Worm (Caenorhabditis elegans) whole organism, L4 larva: ENCODE data around the gene F45H10.2.

Experiments
- F26F4.8 ChIP-seq: fragments of 200-800 bp; sonication (Bioruptor generic); conservative IDR thresholded peaks from 2 replicates; pipeline ENCODE4 v1.3.6; 2022; ENCODE audit warnings: missing genetic modification characterization, missing compliant biosample characterization
- F44E2.7 ChIP-seq: fragments of 200-800 bp; sonication (Bioruptor generic); IDR thresholded peaks from 2 replicates; pipeline ENCODE4 v2.1.2; 2022; ENCODE audit warnings: missing genetic modification characterization, missing compliant biosample characterization
- F49E8.2 ChIP-seq: sonication (generic microtip); optimal IDR thresholded peaks from 2 replicates; lab custom pipeline; 2016; ENCODE audit warnings: missing compliant biosample characterization, mild to moderate bottlenecking, missing genetic modification characterization, borderline replicate concordance
- T20F7.1 ChIP-seq: fragments of 200-800 bp; sonication (Bioruptor generic); optimal IDR thresholded peaks from 2 replicates; lab custom pipeline; 2018; ENCODE audit warnings: mild to moderate bottlenecking, missing genetic modification characterization, missing compliant biosample characterization
- T26A8.4 ChIP-seq: fragments of 200-800 bp; sonication (Bioruptor generic); IDR thresholded peaks from 2 replicates; pipeline ENCODE4 v1.3.6; 2022; ENCODE audit warnings: missing genetic modification characterization, missing compliant biosample characterization
- Y48G9A.11 ChIP-seq: fragments of 200-800 bp; sonication (Bioruptor generic); IDR thresholded peaks from 2 replicates; pipeline ENCODE4 v1.3.6; 2022; ENCODE audit warnings: missing genetic modification reagents, missing genetic modification characterization, missing compliant biosample characterization
- Y5F2A.4 ChIP-seq: fragments of 200-800 bp; sonication (Bioruptor generic); optimal IDR thresholded peaks from 2 replicates; lab custom pipeline; 2018; ENCODE audit warnings: mild to moderate bottlenecking, missing genetic modification characterization, missing compliant biosample characterization
- ZK546.5 ChIP-seq, 2 experiments: sonication (generic microtip); optimal IDR thresholded peaks; 2 replicates each; lab custom pipeline; 2017; ENCODE audit warnings: missing biosample characterization in 2 of 2, missing genetic modification characterization in 2 of 2
- aha-1 ChIP-seq: fragments of 150-350 bp; peaks from one replicate; lab custom pipeline; 2014; ENCODE audit warnings: missing biosample characterization, missing genetic modification characterization
- ceh-28 ChIP-seq: fragments of 150-350 bp; optimal IDR thresholded peaks from 2 replicates; lab custom pipeline; 2014; ENCODE audit warnings: missing biosample characterization, missing genetic modification reagents, missing genetic modification characterization
- ceh-44 ChIP-seq: fragments of 200-800 bp; sonication (Bioruptor generic); IDR thresholded peaks from 2 replicates; pipeline ENCODE4 v1.3.6; 2022; ENCODE audit warnings: missing genetic modification reagents, missing genetic modification characterization, missing compliant biosample characterization
- ceh-82 ChIP-seq: sonication (generic microtip); optimal IDR thresholded peaks from 2 replicates; lab custom pipeline; 2017; ENCODE audit warnings: missing biosample characterization, missing genetic modification characterization
- cey-2 ChIP-seq: sonication (generic microtip); optimal IDR thresholded peaks from 3 replicates; lab custom pipeline; 2017; ENCODE audit warnings: missing genetic modification characterization, mild to moderate bottlenecking, missing compliant biosample characterization, antibody characterized with exemption, borderline replicate concordance; ENCODE audit not compliant: insufficient read depth
- daf-16 ChIP-seq, 3 experiments: sonication (generic microtip); optimal IDR thresholded peaks; 2 replicates each; lab custom pipeline; 2016 to 2017; ENCODE audit warnings: missing genetic modification characterization in 3 of 3, missing genetic modification reagents in 3 of 3, mild to moderate bottlenecking in 2 of 3, missing compliant biosample characterization in 2 of 3, missing biosample characterization in 1 of 3, moderate library complexity in 1 of 3
- daf-19 ChIP-seq: fragments of 200-800 bp; sonication (Bioruptor generic); conservative IDR thresholded peaks from 2 replicates; pipeline ENCODE4 v1.3.6; 2022; ENCODE audit warnings: missing genetic modification characterization, missing compliant biosample characterization
- dmd-8 ChIP-seq: fragments of 200-800 bp; sonication (Bioruptor generic); IDR thresholded peaks from 2 replicates; pipeline ENCODE4 v1.3.6; 2022; ENCODE audit warnings: missing genetic modification characterization, missing compliant biosample characterization
- dpl-1 ChIP-seq: fragments of 150-350 bp; optimal IDR thresholded peaks from 2 replicates; lab custom pipeline; 2014; ENCODE audit warnings: missing biosample characterization, missing genetic modification reagents, missing genetic modification characterization
- egl-27 ChIP-seq: sonication (generic microtip); optimal IDR thresholded peaks from 3 replicates; lab custom pipeline; 2017; ENCODE audit warnings: missing biosample characterization, missing genetic modification reagents, missing genetic modification characterization
- egl-43 ChIP-seq: fragments of 200-800 bp; sonication (Bioruptor generic); IDR thresholded peaks from 2 replicates; pipeline ENCODE4 v1.3.6; 2022; ENCODE audit warnings: missing genetic modification reagents, missing genetic modification characterization, missing compliant biosample characterization
- fkh-10 ChIP-seq: fragments of 150-350 bp; optimal IDR thresholded peaks from 2 replicates; lab custom pipeline; 2014; ENCODE audit warnings: missing biosample characterization, missing genetic modification reagents, missing genetic modification characterization
- gei-8 ChIP-seq: fragments of 200-800 bp; sonication (Bioruptor generic); optimal IDR thresholded peaks from 2 replicates; lab custom pipeline; 2018; ENCODE audit warnings: mild to moderate bottlenecking, missing genetic modification characterization, missing compliant biosample characterization
- hif-1 ChIP-seq, 2 experiments: sonication (generic microtip); optimal IDR thresholded peaks; 2 replicates each; lab custom pipeline; 2016 to 2017; ENCODE audit warnings: missing compliant biosample characterization in 2 of 2, missing genetic modification characterization in 2 of 2, missing genetic modification reagents in 2 of 2, missing genotype in 2 of 2, mild to moderate bottlenecking in 1 of 2
- hlh-30 ChIP-seq: sonication (generic microtip); optimal IDR thresholded peaks from 2 replicates; lab custom pipeline; 2017; ENCODE audit warnings: antibody characterized with exemption, mild to moderate bottlenecking, missing genetic modification characterization, missing compliant biosample characterization; ENCODE audit not compliant: insufficient read depth
- jun-1 ChIP-seq: fragments of 150-350 bp; optimal IDR thresholded peaks from 2 replicates; lab custom pipeline; 2014; ENCODE audit warnings: missing biosample characterization, missing genetic modification reagents, missing genetic modification characterization
- lin-38 ChIP-seq: fragments of 200-800 bp; sonication (Bioruptor generic); IDR thresholded peaks from 2 replicates; pipeline ENCODE4 v1.3.6; 2022; ENCODE audit warnings: missing genetic modification reagents, missing genetic modification characterization, missing compliant biosample characterization
- lsy-2 ChIP-seq, 2 experiments: fragments of 150-350 bp in 1 of 2; sonication (generic microtip) in 1 of 2; optimal IDR thresholded peaks; 2 replicates each; lab custom pipeline; 2014 to 2017; ENCODE audit warnings: missing biosample characterization in 2 of 2, missing genetic modification characterization in 2 of 2
- madf-5 ChIP-seq, 2 experiments: fragments of 200-800 bp; sonication (Bioruptor generic); IDR thresholded peaks; 2 replicates each; pipeline ENCODE4 v1.3.6; 2022; ENCODE audit warnings: missing compliant biosample characterization in 2 of 2, missing genetic modification characterization in 2 of 2
- mep-1 ChIP-seq: fragments of 150-350 bp; sonication (generic microtip); optimal IDR thresholded peaks from 3 replicates; lab custom pipeline; 2014; ENCODE audit warnings: missing biosample characterization, missing genetic modification characterization
- mes-2 ChIP-seq: sonication (generic microtip); optimal IDR thresholded peaks from 2 replicates; lab custom pipeline; 2016; ENCODE audit warnings: missing genotype, mild to moderate bottlenecking, missing genetic modification characterization, missing compliant biosample characterization; ENCODE audit not compliant: poor library complexity, severe bottlenecking
- nhr-10 ChIP-seq: fragments of 150-350 bp; optimal IDR thresholded peaks from 2 replicates; lab custom pipeline; 2014; ENCODE audit warnings: missing biosample characterization, missing genetic modification characterization
- nhr-11 ChIP-seq: fragments of 150-350 bp; optimal IDR thresholded peaks from 2 replicates; lab custom pipeline; 2014; ENCODE audit warnings: missing biosample characterization, missing genetic modification characterization
- nhr-111 ChIP-seq: fragments of 200-800 bp; sonication (Bioruptor generic); optimal IDR thresholded peaks from 2 replicates; lab custom pipeline; 2018; ENCODE audit warnings: mild to moderate bottlenecking, missing genetic modification characterization, missing compliant biosample characterization
- nhr-25 ChIP-seq: sonication (generic microtip); optimal IDR thresholded peaks from 2 replicates; lab custom pipeline; 2017; ENCODE audit warnings: missing genetic modification characterization, mild to moderate bottlenecking, missing compliant biosample characterization, antibody characterized with exemption, moderate library complexity, borderline replicate concordance; ENCODE audit not compliant: insufficient read depth
- nhr-48 ChIP-seq: sonication (generic microtip); optimal IDR thresholded peaks from 2 replicates; lab custom pipeline; 2016; ENCODE audit warnings: mild to moderate bottlenecking, missing genetic modification characterization, missing compliant biosample characterization
- nhr-6 ChIP-seq: fragments of 150-350 bp; optimal IDR thresholded peaks from 2 replicates; lab custom pipeline; 2014; ENCODE audit warnings: missing biosample characterization, missing genetic modification characterization
- nhr-76 ChIP-seq: fragments of 150-350 bp; optimal IDR thresholded peaks from 2 replicates; lab custom pipeline; 2014; ENCODE audit warnings: missing biosample characterization, missing genetic modification characterization
- php-3 ChIP-seq: fragments of 200-800 bp; sonication (Bioruptor generic); IDR thresholded peaks from 2 replicates; pipeline ENCODE4 v1.3.6; 2022; ENCODE audit warnings: missing genetic modification reagents, missing genetic modification characterization, missing compliant biosample characterization
- rbr-2 ChIP-seq: sonication (generic microtip); optimal IDR thresholded peaks from 2 replicates; lab custom pipeline; 2016; ENCODE audit warnings: missing genotype, missing genetic modification characterization, missing compliant biosample characterization
- sdz-12 ChIP-seq: fragments of 200-800 bp; sonication (Bioruptor generic); optimal IDR thresholded peaks from 2 replicates; lab custom pipeline; 2018; ENCODE audit warnings: mild to moderate bottlenecking, missing genetic modification characterization, missing compliant biosample characterization
- tra-1 ChIP-seq: fragments of 200-800 bp; sonication (Bioruptor generic); IDR thresholded peaks from 2 replicates; pipeline ENCODE4 v1.3.6; 2022; ENCODE audit warnings: missing genetic modification reagents, missing genetic modification characterization, missing compliant biosample characterization
- unc-130 ChIP-seq: sonication (generic microtip); optimal IDR thresholded peaks from 2 replicates; lab custom pipeline; 2016; ENCODE audit warnings: missing genetic modification reagents, missing genetic modification characterization, missing compliant biosample characterization
- zfp-2 ChIP-seq: sonication (generic microtip); optimal IDR thresholded peaks from 2 replicates; lab custom pipeline; 2016; ENCODE audit warnings: mild to moderate bottlenecking, missing genetic modification characterization, missing compliant biosample characterization
- zip-11 ChIP-seq: fragments of 200-800 bp; sonication (Bioruptor generic); IDR thresholded peaks from 2 replicates; pipeline ENCODE4 v1.3.6; 2022; ENCODE audit warnings: missing genetic modification characterization, missing compliant biosample characterization
- ztf-11 ChIP-seq: fragments of 150-350 bp; optimal IDR thresholded peaks from 2 replicates; lab custom pipeline; 2014; ENCODE audit warnings: missing biosample characterization, missing genetic modification characterization
- ztf-7 ChIP-seq: fragments of 150-350 bp; optimal IDR thresholded peaks from 2 replicates; lab custom pipeline; 2014; ENCODE audit warnings: missing biosample characterization, missing genetic modification characterization

The F45H10.2 gene

ce11 chrII:13461604-13462375 is 31.1 kb downstream of the F45H10.2 start (continued):
- no peak for TF ChIP-seq F44E2.7 (GFP tag; lab: Robert Waterston, UW)
- no peak for TF ChIP-seq ceh-28 (tag; lab: Kevin White, UChicago)
- no peak for TF ChIP-seq ztf-7 (tag; lab: Kevin White, UChicago)
- TF ChIP-seq ceh-44 = no peak
- TF ChIP-seq ceh-82 = no peak
- TF ChIP-seq nhr-76 (tag; lab: Kevin White, UChicago) = no peak
- peak; percentile 40; the same call in 1 of the 2 replicates for TF ChIP-seq zip-11
- TF ChIP-seq unc-130 (GFP tag; lab: Kevin White, UChicago) = no peak
- no peak for TF ChIP-seq Y5F2A.4 (GFP tag; lab: Kevin White, UChicago)
- peak; percentile 72 for TF ChIP-seq T20F7.1 (GFP tag; lab: Kevin White, UChicago)
- 0 out of 4 replicates have a peak, but pooled peaks have one; percentile 15 to 22 for TF ChIP-seq madf-5 (GFP tag; IDR thresholded peaks at IDR 0.05; lab: Robert Waterston, UW)
- TF ChIP-seq egl-27 (tag; lab: Kevin White, UChicago) = no peak

ce11 chrII:13460592-13461395 is 32.1 kb downstream of the F45H10.2 start, which contains the start of gene pqn-27:
pqn-27 (minus strand) TSS chrII:13460642.
- peak; percentile 53 for TF ChIP-seq nhr-111
- no peak for TF ChIP-seq F26F4.8 (GFP tag; lab: Robert Waterston, UW)
- no peak for TF ChIP-seq daf-19 (GFP tag; lab: Robert Waterston, UW)
- peak; percentile 66 for TF ChIP-seq hlh-30 (tag; lab: Kevin White, UChicago)
- peak; percentile 96 for TF ChIP-seq T26A8.4 (GFP tag; lab: Robert Waterston, UW)
- peak; percentile 73 for TF ChIP-seq nhr-6
- TF ChIP-seq nhr-48 = peak; percentile 72
- peak in 1 of 2 experiments; percentile 93 for TF ChIP-seq daf-16 (GFP tag; optimal IDR thresholded peaks at IDR 0.05; lab: Kevin White, UChicago)
- TF ChIP-seq daf-16 (tag; optimal IDR thresholded peaks at IDR 0.05; lab: Kevin White, UChicago) = peak; percentile 95
- TF ChIP-seq T20F7.1 (GFP tag; lab: Kevin White, UChicago) = no peak
- TF ChIP-seq dmd-8 (GFP tag; lab: Robert Waterston, UW) = no peak; the same call in 1 of the 2 replicates
- TF ChIP-seq lin-38 (GFP tag; lab: Robert Waterston, UW) = peak; percentile 74
- no peak for TF ChIP-seq egl-43 (GFP tag; lab: Robert Waterston, UW)
- peak; percentile 41 for TF ChIP-seq nhr-11 (tag; lab: Kevin White, UChicago)
- TF ChIP-seq aha-1 (tag; lab: Kevin White, UChicago) = peak; percentile 91
- TF ChIP-seq rbr-2 (tag; lab: Kevin White, UChicago) = peak; percentile 57
- TF ChIP-seq cey-2 (tag; lab: Kevin White, UChicago) = peak; percentile 22
- TF ChIP-seq Y48G9A.11 (GFP tag; lab: Robert Waterston, UW) = no peak
- TF ChIP-seq fkh-10 (GFP tag; lab: Kevin White, UChicago) = no peak
- peak; percentile 49 for TF ChIP-seq dpl-1
- no peak for TF ChIP-seq nhr-10 (tag; lab: Kevin White, UChicago)
- TF ChIP-seq ZK546.5 (tag; optimal IDR thresholded peaks at IDR 0.05; lab: Kevin White, UChicago) = no peak
- peak; percentile 1 for TF ChIP-seq jun-1 (tag; lab: Kevin White, UChicago)
- peak; percentile 40 for TF ChIP-seq ztf-7 (tag; lab: Kevin White, UChicago)
- peak; percentile 2 for TF ChIP-seq sdz-12 (GFP tag; lab: Kevin White, UChicago)
- TF ChIP-seq lsy-2 (tag; optimal IDR thresholded peaks at IDR 0.05; lab: Kevin White, UChicago) = peak in 1 of 2 experiments; percentile 88
- peak; percentile 47 for TF ChIP-seq gei-8 (GFP tag; lab: Kevin White, UChicago)
- TF ChIP-seq ceh-28 (tag; lab: Kevin White, UChicago) = no peak
- no peak for TF ChIP-seq zfp-2 (tag; lab: Kevin White, UChicago)
- peak; percentile 79; the same call in 1 of the 2 replicates for TF ChIP-seq php-3 (GFP tag; lab: Robert Waterston, UW)
- no peak for TF ChIP-seq tra-1 (GFP tag; lab: Robert Waterston, UW)
- TF ChIP-seq mes-2 (tag; lab: Kevin White, UChicago) = peak; percentile 70
- no peak for TF ChIP-seq F49E8.2 (tag; lab: Kevin White, UChicago)
- TF ChIP-seq ztf-11 = no peak
- TF ChIP-seq nhr-25 (tag; lab: Kevin White, UChicago) = peak; percentile 13
- peak; percentile 29 to 73 for TF ChIP-seq hif-1 (tag; optimal IDR thresholded peaks at IDR 0.05; lab: Kevin White, UChicago)
- TF ChIP-seq mep-1 (tag; lab: Kevin White, UChicago) = peak; percentile 92
